Fruit fly (Drosophila melanogaster) whole organism, wandering third instar larva: Measurements from ENCODE around the gene CG2898.

Experiments
- Abd-B ChIP-seq: fragments of >200 bp; optimal IDR thresholded peaks from 2 replicates; lab custom pipeline; 2017; ENCODE audit warnings: missing biosample characterization, missing genetic modification characterization
- CG32264 ChIP-seq: fragments of 200-800 bp; sonication (Bioruptor generic); optimal IDR thresholded peaks from 2 replicates; lab custom pipeline; 2016; ENCODE audit warnings: missing biosample characterization, missing genetic modification characterization
- CG9705 ChIP-seq: fragments of 200-800 bp; sonication (Bioruptor generic); optimal IDR thresholded peaks from 2 replicates; lab custom pipeline; 2018; ENCODE audit warnings: missing biosample characterization, mild to moderate bottlenecking, missing genetic modification characterization
- CrebA ChIP-seq: fragments of 200-800 bp; sonication (Bioruptor generic); optimal IDR thresholded peaks from 2 replicates; lab custom pipeline; 2016; ENCODE audit warnings: missing biosample characterization, mild to moderate bottlenecking, missing genetic modification characterization, borderline replicate concordance
- Dfd ChIP-seq: fragments of >200 bp; optimal IDR thresholded peaks from 2 replicates; lab custom pipeline; 2017; ENCODE audit warnings: missing biosample characterization, missing genetic modification characterization
- Dif ChIP-seq: fragments of 200-275, 200-300 bp; sonication (Bioruptor generic); optimal IDR thresholded peaks from 2 replicates; lab custom pipeline; 2018; ENCODE audit warnings: missing biosample characterization, missing genetic modification characterization; ENCODE audit not compliant: partially characterized antibody
- GATAd ChIP-seq: sonication (Bioruptor generic); optimal IDR thresholded peaks from 2 replicates; lab custom pipeline; 2016; ENCODE audit warnings: missing biosample characterization, missing genetic modification characterization
- HLH106 ChIP-seq: fragments of 200-800 bp; optimal IDR thresholded peaks from 3 replicates; lab custom pipeline; 2019; ENCODE audit warnings: missing biosample characterization, mild to moderate bottlenecking, missing genetic modification characterization, moderate library complexity
- Hnf4 ChIP-seq: fragments of 200-800 bp; sonication (Bioruptor generic); optimal IDR thresholded peaks from 2 replicates; lab custom pipeline; 2016; ENCODE audit warnings: missing biosample characterization, mild to moderate bottlenecking, missing genetic modification characterization
- Hr78 ChIP-seq: fragments of >200 bp; optimal IDR thresholded peaks from 2 replicates; lab custom pipeline; 2017; ENCODE audit warnings: missing biosample characterization, missing genetic modification characterization
- Hr83 ChIP-seq: fragments of 200-300 bp; sonication (Bioruptor generic); optimal IDR thresholded peaks from 2 replicates; lab custom pipeline; 2016; ENCODE audit warnings: missing biosample characterization, mild to moderate bottlenecking, missing genetic modification characterization, moderate library complexity; ENCODE audit not compliant: poor library complexity, severe bottlenecking
- Jra ChIP-seq: sonication (Bioruptor generic); optimal IDR thresholded peaks from 2 replicates; lab custom pipeline; 2016; ENCODE audit warnings: missing biosample characterization, missing genetic modification characterization
- Mio ChIP-seq: sonication (Bioruptor generic); optimal IDR thresholded peaks from 2 replicates; lab custom pipeline; 2016; ENCODE audit warnings: missing biosample characterization, missing genetic modification characterization
- N ChIP-seq: fragments of >200 bp; optimal IDR thresholded peaks from 2 replicates; lab custom pipeline; 2018; ENCODE audit warnings: missing biosample characterization, missing external identifiers, missing genetic modification characterization
- OdsH ChIP-seq: fragments of 200-800 bp; sonication (Bioruptor generic); optimal IDR thresholded peaks from 2 replicates; lab custom pipeline; 2016; ENCODE audit warnings: missing biosample characterization, mild to moderate bottlenecking, missing genetic modification characterization
- Rel ChIP-seq, 2 experiments: fragments of 200-800 bp; sonication (Bioruptor generic) in 1 of 2; optimal IDR thresholded peaks; 2 replicates in 1 of 2; 3 replicates in 1 of 2; lab custom pipeline; 2016 to 2019; ENCODE audit warnings: mild to moderate bottlenecking in 2 of 2, missing biosample characterization in 2 of 2, missing genetic modification characterization in 2 of 2, moderate library complexity in 1 of 2
- Sp1 ChIP-seq: fragments of 200-800 bp; sonication (Bioruptor generic); optimal IDR thresholded peaks from 3 replicates; lab custom pipeline; 2019; ENCODE audit warnings: missing biosample characterization, mild to moderate bottlenecking, missing genetic modification characterization, moderate library complexity
- Vsx2 ChIP-seq: fragments of 200-300, 225-300 bp; sonication (Bioruptor generic); optimal IDR thresholded peaks from 2 replicates; lab custom pipeline; 2018; ENCODE audit warnings: missing biosample characterization, missing genetic modification characterization; ENCODE audit not compliant: partially characterized antibody
- br ChIP-seq: fragments of 200-800 bp; sonication (Bioruptor generic); optimal IDR thresholded peaks from 2 replicates; lab custom pipeline; 2016; ENCODE audit warnings: missing biosample characterization, missing genetic modification characterization
- brk ChIP-seq: fragments of 200-800 bp; sonication (Bioruptor generic); optimal IDR thresholded peaks from 2 replicates; lab custom pipeline; 2016; ENCODE audit warnings: missing biosample characterization, mild to moderate bottlenecking, missing genetic modification characterization
- dl ChIP-seq, 2 experiments: fragments of 175-275, 200-275 bp in 1 of 2; fragments of 200-275 bp in 1 of 2; sonication (Bioruptor generic); optimal IDR thresholded peaks; lab custom pipeline; 2018; ENCODE audit warnings: mild to moderate bottlenecking in 2 of 2, missing biosample characterization in 2 of 2, missing genetic modification characterization in 2 of 2, moderate library complexity in 2 of 2; ENCODE audit not compliant: partially characterized antibody in 2 of 2, insufficient read depth in 1 of 2
- ey ChIP-seq: fragments of 200-800 bp; sonication (Bioruptor generic); optimal IDR thresholded peaks from 2 replicates; lab custom pipeline; 2016; ENCODE audit warnings: missing biosample characterization, missing genetic modification characterization
- fru ChIP-seq: fragments of 200-800 bp; sonication (Bioruptor generic); optimal IDR thresholded peaks from 3 replicates; lab custom pipeline; 2016; ENCODE audit warnings: missing biosample characterization, mild to moderate bottlenecking, missing genetic modification characterization
- jim ChIP-seq: fragments of 175-275, 200-325 bp; sonication (Bioruptor generic); optimal IDR thresholded peaks from 2 replicates; lab custom pipeline; 2016; ENCODE audit warnings: missing biosample characterization, mild to moderate bottlenecking, missing genetic modification characterization
- lola ChIP-seq: fragments of >200 bp; optimal IDR thresholded peaks from 2 replicates; lab custom pipeline; 2017; ENCODE audit warnings: missing biosample characterization, missing genetic modification characterization
- psq ChIP-seq: fragments of 200-800 bp; sonication (Bioruptor generic); optimal IDR thresholded peaks from 3 replicates; lab custom pipeline; 2017; ENCODE audit warnings: missing biosample characterization, mild to moderate bottlenecking, missing genetic modification characterization, moderate library complexity
- rgr ChIP-seq: fragments of 200-800 bp; sonication (Bioruptor generic); optimal IDR thresholded peaks from 3 replicates; lab custom pipeline; 2016; ENCODE audit warnings: missing biosample characterization, mild to moderate bottlenecking, missing genetic modification characterization
- sage ChIP-seq: fragments of 200-800 bp; sonication (Bioruptor generic); optimal IDR thresholded peaks from 2 replicates; lab custom pipeline; 2016; ENCODE audit warnings: missing biosample characterization, mild to moderate bottlenecking, missing genetic modification characterization
- sv ChIP-seq: fragments of 200-800 bp; sonication (Bioruptor generic); optimal IDR thresholded peaks from 3 replicates; lab custom pipeline; 2016; ENCODE audit warnings: missing biosample characterization, missing genetic modification characterization
- tai ChIP-seq: sonication (Bioruptor generic); optimal IDR thresholded peaks from 2 replicates; lab custom pipeline; 2016; ENCODE audit warnings: missing biosample characterization, missing genetic modification characterization
- usp ChIP-seq: fragments of >200 bp; optimal IDR thresholded peaks from 2 replicates; lab custom pipeline; 2017; ENCODE audit warnings: missing biosample characterization, missing genetic modification characterization
- woc ChIP-seq: sonication (Bioruptor generic); optimal IDR thresholded peaks from 2 replicates; lab custom pipeline; 2016; ENCODE audit warnings: missing biosample characterization, mild to moderate bottlenecking, missing genetic modification characterization

CG2898 gene

DNA sequence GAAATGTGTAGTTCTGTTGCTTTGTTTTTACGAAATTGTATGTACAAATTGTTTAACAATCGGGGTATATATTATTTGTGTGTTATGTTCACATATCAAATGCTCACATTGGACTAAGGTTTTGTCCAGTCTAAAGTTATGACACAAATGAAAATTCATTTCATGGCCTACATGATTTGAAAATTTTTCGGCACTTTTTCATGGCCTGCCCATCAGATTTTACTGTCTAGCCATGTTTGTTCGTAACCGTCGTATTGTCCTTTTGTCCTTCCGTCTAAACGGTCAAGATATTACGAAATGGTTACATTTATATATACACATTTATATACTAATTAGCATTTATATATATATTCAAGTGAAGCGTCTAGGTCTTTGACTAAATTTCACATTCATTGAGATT lies 43.5 kb upstream of the CG2898 start, which contains the start of gene CG15306:
Gene CG15306 (minus strand): TSS at position 101 of the 400 bp plus-strand sequence.
- no peak for TF ChIP-seq lola (GFP tag; lab: Kevin White, UChicago)
- no peak for TF ChIP-seq Dif
- TF ChIP-seq psq (GFP tag; lab: Kevin White, UChicago), result no peak
- TF ChIP-seq Hr78 (GFP tag; lab: Kevin White, UChicago), result no peak
- no peak for TF ChIP-seq CrebA (GFP tag; lab: Kevin White, UChicago)
- no peak for TF ChIP-seq Mio (GFP tag; lab: Kevin White, UChicago)
- TF ChIP-seq ey (GFP tag; lab: Kevin White, UChicago), result no peak
- TF ChIP-seq rgr, result no peak
- TF ChIP-seq Vsx2, result no peak
- TF ChIP-seq jim, result no peak
- no peak for TF ChIP-seq woc (GFP tag; lab: Kevin White, UChicago)
- TF ChIP-seq Hr83 (GFP tag; lab: Kevin White, UChicago), result no peak
- no peak for TF ChIP-seq HLH106
- no peak for TF ChIP-seq Sp1 (GFP tag; lab: Kevin White, UChicago)
- no peak for TF ChIP-seq Dfd (GFP tag; lab: Kevin White, UChicago)
- TF ChIP-seq Rel (GFP tag; optimal IDR thresholded peaks at IDR 0.05; lab: Kevin White, UChicago), result no peak
- TF ChIP-seq Rel (tag; optimal IDR thresholded peaks at IDR 0.05; lab: Kevin White, UChicago), result no peak

dm6 chrX:10333352-10333751 lies 41.8 kb upstream of the CG2898 start, which contains the start of gene CG43740:
TSS of gene CG43740 (plus strand) at chrX:10333652.
- TF ChIP-seq HLH106 (no peak), OdsH (GFP tag; lab: Kevin White, UChicago) (no peak), CrebA (GFP tag; lab: Kevin White, UChicago) (no peak), Jra (GFP tag; lab: Kevin White, UChicago) (no peak), dl (GFP tag; optimal IDR thresholded peaks at IDR 0.05; lab: Kevin White, UChicago; ENCODE audit: insufficient read depth in 1 of 2, partially characterized antibody in 2 of 2) (no peak)

dm6 chrX:10340492-10340891 lies 34.7 kb upstream of the CG2898 start:
- TF ChIP-seq Dfd (GFP tag; lab: Kevin White, UChicago) (peak; percentile 91), brk (GFP tag; lab: Kevin White, UChicago) (no peak)
- TF ChIP-seq, all 38 proteins: peak for 1

DNA sequence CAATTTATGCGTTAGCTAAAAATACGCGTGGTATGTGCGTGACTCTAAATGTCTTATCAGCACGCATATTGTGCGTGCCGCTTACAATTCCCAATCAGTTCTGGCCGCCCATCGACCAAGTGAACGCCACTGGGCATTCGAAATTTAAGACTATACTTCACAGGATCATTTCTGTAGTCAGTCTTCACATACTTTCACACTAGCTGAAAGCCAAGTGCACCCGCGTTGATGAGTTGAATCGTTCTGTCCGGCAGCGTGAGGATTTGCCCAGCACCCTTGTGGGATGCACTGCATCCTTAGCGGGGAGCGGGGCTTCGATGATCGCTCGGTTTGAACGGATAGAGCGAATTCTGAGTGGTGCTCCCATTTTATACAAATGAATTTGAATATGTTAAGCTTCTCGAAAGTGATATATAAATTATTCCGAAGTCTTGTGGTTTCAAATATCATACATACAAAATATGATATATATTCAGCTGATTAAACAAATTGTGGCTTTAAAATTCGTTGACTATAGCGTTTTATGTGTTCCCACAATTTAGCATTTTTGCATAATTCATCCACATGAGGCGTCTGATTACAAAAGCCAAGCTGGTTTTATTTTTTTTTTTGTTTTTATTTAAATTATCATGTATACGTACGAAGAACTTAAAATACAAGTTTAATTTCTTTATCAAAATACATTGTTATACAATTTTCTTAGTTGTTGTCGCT lies 27.0 kb upstream of the CG2898 start:
- TF ChIP-seq br (GFP tag; lab: Kevin White, UChicago) (no peak), GATAd (GFP tag; lab: Kevin White, UChicago) (no peak), psq (GFP tag; lab: Kevin White, UChicago) (no peak), Abd-B (GFP tag; lab: Kevin White, UChicago) (no peak), rgr (no peak), woc (GFP tag; lab: Kevin White, UChicago) (no peak)
- TF ChIP-seq, all 38 proteins: peak for 0

DNA sequence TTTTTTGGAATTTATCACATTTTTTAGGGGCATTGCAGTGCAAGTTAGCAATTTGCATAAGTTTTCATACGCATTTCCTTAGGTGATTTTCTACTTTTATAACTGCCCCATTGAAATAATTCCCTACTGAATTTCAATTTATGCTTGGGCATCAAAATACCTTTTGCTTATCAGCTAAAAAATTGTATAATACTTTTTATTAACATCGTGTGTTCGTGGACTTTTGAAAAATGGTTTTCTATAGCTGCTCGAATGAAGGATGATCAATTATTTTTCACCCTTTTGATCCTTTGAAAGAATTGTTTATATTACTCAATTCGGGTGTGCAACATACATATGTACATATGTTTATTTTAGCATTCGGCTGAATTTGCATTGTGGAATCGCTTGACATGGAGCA lies 13.0 kb upstream of the CG2898 start:
- TF ChIP-seq brk (GFP tag; lab: Kevin White, UChicago) (no peak), Mio (GFP tag; lab: Kevin White, UChicago) (no peak), GATAd (GFP tag; lab: Kevin White, UChicago) (no peak), Dif (no peak), woc (GFP tag; lab: Kevin White, UChicago) (no peak), Dfd (GFP tag; lab: Kevin White, UChicago) (no peak), Rel (GFP tag; optimal IDR thresholded peaks at IDR 0.05; lab: Kevin White, UChicago) (no peak), Rel (tag; optimal IDR thresholded peaks at IDR 0.05; lab: Kevin White, UChicago) (no peak), CG9705 (GFP tag; lab: Kevin White, UChicago) (no peak), tai (GFP tag; lab: Kevin White, UChicago) (no peak), sv (no peak), Hr83 (GFP tag; lab: Kevin White, UChicago) (no peak), Sp1 (GFP tag; lab: Kevin White, UChicago) (no peak), usp (GFP tag; lab: Kevin White, UChicago) (no peak), CG32264 (GFP tag; lab: Kevin White, UChicago) (no peak), N (no peak), fru (no peak), CrebA (GFP tag; lab: Kevin White, UChicago) (no peak), sage (GFP tag; lab: Kevin White, UChicago) (no peak), br (GFP tag; lab: Kevin White, UChicago) (no peak), Hnf4 (GFP tag; lab: Kevin White, UChicago) (no peak)
